Worm (Caenorhabditis elegans): ENCODE data around the gene C18E9.9.

- TF ChIP-seq ama-1 (optimal IDR thresholded peaks at IDR 0.05) (no peak), tbx-11 (GFP tag; IDR thresholded peaks at IDR 0.05) (no peak), ceh-36 (tag; optimal IDR thresholded peaks at IDR 0.05) (no peak), sea-1 (GFP tag; conservative IDR thresholded peaks at IDR 0.05) (no peak), hmbx-1 (tag; optimal IDR thresholded peaks at IDR 0.05) (no peak), B0310.2 (tag; optimal IDR thresholded peaks at IDR 0.05) (no peak), flt-1 (GFP tag; IDR thresholded peaks at IDR 0.05) (no peak), F13C5.2 (tag; optimal IDR thresholded peaks at IDR 0.05) (no peak)
Observed at ce11 chrII:9014877-9015505, 25.6 kb upstream of the C18E9.9 start.

Measured in whole organism, early embryonic.